Fruit fly (Drosophila melanogaster) whole organism, embryonic: Measurements from ENCODE around the gene mRpS18B.

Experiments
- Atf3 ChIP-seq: fragments of 200-800 bp; sonication (Bioruptor generic); optimal IDR thresholded peaks from 3 replicates; lab custom pipeline; 2016; ENCODE audit warnings: missing biosample characterization, missing genetic modification characterization
- Bteb2 ChIP-seq: fragments of 200-800 bp; sonication (Bioruptor generic); optimal IDR thresholded peaks from 2 replicates; lab custom pipeline; 2016; ENCODE audit warnings: missing biosample characterization, missing genetic modification characterization
- CG1024 ChIP-seq: fragments of 200-800 bp; sonication (Bioruptor generic); IDR thresholded peaks from 2 replicates; pipeline ENCODE4 v1.3.6; 2022; ENCODE audit warnings: missing biosample characterization, missing genetic modification characterization
- CG10321 ChIP-seq: fragments of 200-800 bp; sonication (Bioruptor generic); IDR thresholded peaks from 2 replicates; pipeline ENCODE4 v1.3.6; 2022; ENCODE audit warnings: missing biosample characterization, missing genetic modification characterization
- CG10366 ChIP-seq: fragments of 200-800 bp; sonication (Bioruptor generic); IDR thresholded peaks from 2 replicates; pipeline ENCODE4 v1.3.6; 2022; ENCODE audit warnings: missing biosample characterization, missing genetic modification characterization
- CG11504 ChIP-seq: fragments of 200-800 bp; sonication (Bioruptor generic); optimal IDR thresholded peaks from 3 replicates; lab custom pipeline; 2019; ENCODE audit warnings: missing biosample characterization, mild to moderate bottlenecking, missing genetic modification characterization, moderate library complexity
- CG11696 ChIP-seq: fragments of 200-800 bp; sonication (Bioruptor generic); IDR thresholded peaks from 2 replicates; pipeline ENCODE4 v1.3.6; 2022; ENCODE audit warnings: missing biosample characterization, missing genetic modification characterization
- CG12071 ChIP-seq: fragments of 200-800 bp; sonication (Bioruptor generic); optimal IDR thresholded peaks from 3 replicates; lab custom pipeline; 2018; ENCODE audit warnings: missing biosample characterization, mild to moderate bottlenecking, missing genetic modification characterization
- CG12659 ChIP-seq: fragments of 200-800 bp; sonication (Bioruptor generic); optimal IDR thresholded peaks from 3 replicates; lab custom pipeline; 2017; ENCODE audit warnings: mild to moderate bottlenecking, missing biosample characterization, missing genetic modification reagents, missing genetic modification characterization
- CG13424 ChIP-seq: fragments of 200-800 bp; sonication (Bioruptor generic); optimal IDR thresholded peaks from 2 replicates; lab custom pipeline; 2019; ENCODE audit warnings: missing biosample characterization, mild to moderate bottlenecking, missing genetic modification characterization, moderate library complexity
- CG1529 ChIP-seq: fragments of 200-800 bp; sonication (Bioruptor generic); optimal IDR thresholded peaks from 3 replicates; lab custom pipeline; 2018; ENCODE audit warnings: missing biosample characterization, missing genetic modification characterization
- CG17802 ChIP-seq: fragments of 200-800 bp; sonication (Bioruptor generic); optimal IDR thresholded peaks from 2 replicates; lab custom pipeline; 2018; ENCODE audit warnings: missing biosample characterization, mild to moderate bottlenecking, missing genetic modification characterization, moderate library complexity
- CG17829 ChIP-seq: fragments of 200-800 bp; optimal IDR thresholded peaks from 2 replicates; lab custom pipeline; 2019; ENCODE audit warnings: missing biosample characterization, mild to moderate bottlenecking, missing genetic modification characterization, moderate library complexity
- CG2116 ChIP-seq: fragments of 200-800 bp; sonication (Bioruptor generic); optimal IDR thresholded peaks from 3 replicates; lab custom pipeline; 2018; ENCODE audit warnings: missing biosample characterization, mild to moderate bottlenecking, missing genetic modification characterization
- CG3163 ChIP-seq: fragments of 200-800 bp; sonication (Bioruptor generic); optimal IDR thresholded peaks from 3 replicates; lab custom pipeline; 2016; ENCODE audit warnings: missing biosample characterization, missing genetic modification characterization
- CG3726 ChIP-seq: fragments of 200-800 bp; sonication (Bioruptor generic); IDR thresholded peaks from 3 replicates; pipeline ENCODE4, ENCODE4 v1.3.6; 2022; ENCODE audit warnings: missing biosample characterization, missing genetic modification characterization
- CG5245 ChIP-seq: fragments of 200-800 bp; sonication (Bioruptor generic); optimal IDR thresholded peaks from 3 replicates; lab custom pipeline; 2016; ENCODE audit warnings: missing biosample characterization, missing genetic modification characterization
- CG8089 ChIP-seq: fragments of 200-800 bp; sonication (Bioruptor generic); optimal IDR thresholded peaks from 3 replicates; lab custom pipeline; 2016; ENCODE audit warnings: missing biosample characterization, missing genetic modification characterization
- CG8281 ChIP-seq: fragments of 200-800 bp; sonication (Bioruptor generic); optimal IDR thresholded peaks from 2 replicates; lab custom pipeline; 2018; ENCODE audit warnings: missing biosample characterization, mild to moderate bottlenecking, missing genetic modification characterization, moderate library complexity
- CG8359 ChIP-seq: fragments of 200-800 bp; sonication (Bioruptor generic); optimal IDR thresholded peaks from 2 replicates; lab custom pipeline; 2017; ENCODE audit warnings: missing biosample characterization, mild to moderate bottlenecking, missing genetic modification characterization, borderline replicate concordance
- Eip74EF ChIP-seq, 2 experiments: fragments of 200-800 bp in 1 of 2; fragments of >200 bp in 1 of 2; sonication (Bioruptor generic) in 1 of 2; optimal IDR thresholded peaks; 2 replicates each; lab custom pipeline; 2017 to 2019; ENCODE audit warnings: missing biosample characterization in 2 of 2, missing genetic modification characterization in 2 of 2, mild to moderate bottlenecking in 1 of 2, moderate library complexity in 1 of 2
- HLH4C ChIP-seq: fragments of 200-800 bp; sonication (Bioruptor generic); IDR thresholded peaks from 3 replicates; pipeline ENCODE4 v1.3.6; 2022; ENCODE audit warnings: missing biosample characterization, missing genetic modification characterization; ENCODE audit not compliant: partially characterized antibody
- Lhr ChIP-seq: fragments of 200-800 bp; sonication (Bioruptor generic); optimal IDR thresholded peaks from 3 replicates; lab custom pipeline; 2017; ENCODE audit warnings: mild to moderate bottlenecking, missing biosample characterization, missing genetic modification reagents, missing genetic modification characterization
- Oli ChIP-seq: fragments of 200-800 bp; sonication (Bioruptor generic); optimal IDR thresholded peaks from 2 replicates; lab custom pipeline; 2018; ENCODE audit warnings: missing biosample characterization, mild to moderate bottlenecking, missing genetic modification characterization, moderate library complexity
- PHDP ChIP-seq: fragments of 200-800 bp; sonication (Bioruptor generic); optimal IDR thresholded peaks from 3 replicates; lab custom pipeline; 2018; ENCODE audit warnings: missing biosample characterization, mild to moderate bottlenecking, missing genetic modification characterization, moderate library complexity
- Six4 ChIP-seq: fragments of 200-800 bp; sonication (Bioruptor generic); optimal IDR thresholded peaks from 2 replicates; lab custom pipeline; 2016; ENCODE audit warnings: missing biosample characterization, missing genetic modification characterization
- Trl ChIP-seq, 3 experiments: fragments of >200 bp in 2 of 3; fragments of 200-800 bp in 1 of 3; sonication (Bioruptor generic) in 1 of 3; optimal IDR thresholded peaks; 2 replicates in 1 of 3; 3 replicates in 2 of 3; lab custom pipeline; 2016 to 2017; ENCODE audit warnings: missing biosample characterization in 1 of 3, missing genetic modification characterization in 1 of 3
- Vsx1 ChIP-seq: fragments of 200-800 bp; sonication (Bioruptor generic); optimal IDR thresholded peaks from 2 replicates; lab custom pipeline; 2017; ENCODE audit warnings: missing biosample characterization, mild to moderate bottlenecking, missing genetic modification characterization, missing genetic modification reagents
- bigmax ChIP-seq: fragments of 200-800 bp; sonication (Bioruptor generic); optimal IDR thresholded peaks from 2 replicates; lab custom pipeline; 2018; ENCODE audit warnings: missing biosample characterization, mild to moderate bottlenecking, missing genetic modification characterization
- crc ChIP-seq: fragments of 200-800 bp; sonication (Bioruptor generic); optimal IDR thresholded peaks from 2 replicates; lab custom pipeline; 2016; ENCODE audit warnings: missing biosample characterization, missing genetic modification characterization
- cwo ChIP-seq: fragments of 200-800 bp; sonication (Bioruptor generic); optimal IDR thresholded peaks from 3 replicates; lab custom pipeline; 2017; ENCODE audit warnings: missing biosample characterization, missing genetic modification characterization, mild to moderate bottlenecking, moderate library complexity, missing genetic modification reagents
- dm ChIP-seq: fragments of 200-800 bp; sonication (Bioruptor generic); optimal IDR thresholded peaks from 3 replicates; lab custom pipeline; 2016; ENCODE audit warnings: missing biosample characterization, missing genetic modification characterization
- dmrt99B ChIP-seq: fragments of 200-800 bp; sonication (Bioruptor generic); optimal IDR thresholded peaks from 2 replicates; lab custom pipeline; 2018; ENCODE audit warnings: missing biosample characterization, mild to moderate bottlenecking, missing genetic modification characterization, moderate library complexity
- emc ChIP-seq: fragments of 200-800 bp; sonication (Bioruptor generic); optimal IDR thresholded peaks from 2 replicates; lab custom pipeline; 2016; ENCODE audit warnings: missing biosample characterization, missing genetic modification characterization
- gcm ChIP-seq: fragments of 200-800 bp; sonication (Bioruptor generic); optimal IDR thresholded peaks from 2 replicates; lab custom pipeline; 2019; ENCODE audit warnings: missing biosample characterization, mild to moderate bottlenecking, missing genetic modification characterization, moderate library complexity
- gsb ChIP-seq: fragments of 200-800 bp; sonication (Bioruptor generic); IDR thresholded peaks from 2 replicates; pipeline ENCODE4 v1.3.6; 2022; ENCODE audit warnings: missing biosample characterization, missing genetic modification characterization
- gsb-n ChIP-seq: fragments of 200-800 bp; sonication (Bioruptor generic); optimal IDR thresholded peaks from 3 replicates; lab custom pipeline; 2018; ENCODE audit warnings: missing biosample characterization, mild to moderate bottlenecking, missing genetic modification characterization
- klu ChIP-seq: fragments of 200-800 bp; sonication (Bioruptor generic); IDR thresholded peaks from 2 replicates; pipeline ENCODE4 v1.3.6; 2022; ENCODE audit warnings: missing biosample characterization, missing genetic modification characterization
- nerfin-2 ChIP-seq: fragments of 200-800 bp; sonication (Bioruptor generic); IDR thresholded peaks from 2 replicates; pipeline ENCODE4 v1.3.6; 2022; ENCODE audit warnings: missing biosample characterization, missing genetic modification characterization; ENCODE audit not compliant: partially characterized antibody
- nmo ChIP-seq: fragments of 200-800 bp; sonication (Bioruptor generic); optimal IDR thresholded peaks from 2 replicates; lab custom pipeline; 2018; ENCODE audit warnings: missing biosample characterization, mild to moderate bottlenecking, missing genetic modification characterization, moderate library complexity
- odd ChIP-seq: fragments of 200-800 bp; sonication (Bioruptor generic); optimal IDR thresholded peaks from 2 replicates; lab custom pipeline; 2017; ENCODE audit warnings: missing biosample characterization, mild to moderate bottlenecking, missing genetic modification characterization
- p53 ChIP-seq: fragments of 200-800 bp; sonication (Bioruptor generic); optimal IDR thresholded peaks from 2 replicates; lab custom pipeline; 2016; ENCODE audit warnings: missing biosample characterization, missing genetic modification characterization
- pho ChIP-seq: fragments of 200-800 bp; sonication (Bioruptor generic); optimal IDR thresholded peaks from 2 replicates; lab custom pipeline; 2016; ENCODE audit warnings: missing biosample characterization, missing genetic modification characterization
- slbo ChIP-seq: fragments of 200-800 bp; sonication (Bioruptor generic); IDR thresholded peaks from 2 replicates; pipeline ENCODE4 v1.3.6; 2022; ENCODE audit warnings: missing biosample characterization, missing genetic modification characterization
- sr ChIP-seq: fragments of 200-800 bp; sonication (Bioruptor generic); IDR thresholded peaks from 3 replicates; pipeline ENCODE4 v1.3.6; 2022; ENCODE audit warnings: missing biosample characterization, missing genetic modification characterization
- ssp ChIP-seq: fragments of 200-800 bp; sonication (Bioruptor generic); IDR thresholded peaks from 2 replicates; pipeline ENCODE4 v1.3.6; 2022; ENCODE audit warnings: missing biosample characterization, missing genetic modification characterization
- tgo ChIP-seq: fragments of 200-800 bp; sonication (Bioruptor generic); IDR thresholded peaks from 3 replicates; pipeline ENCODE4 v1.3.6; 2022; ENCODE audit warnings: missing biosample characterization, missing genetic modification characterization
- trem ChIP-seq: fragments of 200-800 bp; optimal IDR thresholded peaks from 3 replicates; lab custom pipeline; 2019; ENCODE audit warnings: missing biosample characterization, mild to moderate bottlenecking, missing genetic modification characterization, moderate library complexity
- tup ChIP-seq: fragments of 200-800 bp; sonication (Bioruptor generic); optimal IDR thresholded peaks from 2 replicates; lab custom pipeline; 2016; ENCODE audit warnings: missing biosample characterization, mild to moderate bottlenecking, missing genetic modification characterization, moderate library complexity
- wdn ChIP-seq: fragments of 200-800 bp; sonication (Bioruptor generic); IDR thresholded peaks from 2 replicates; pipeline ENCODE4 v1.3.6; 2022; ENCODE audit warnings: missing biosample characterization, missing genetic modification characterization
- zf30C ChIP-seq: fragments of 200-800 bp; sonication (Bioruptor generic); optimal IDR thresholded peaks from 3 replicates; lab custom pipeline; 2018; ENCODE audit warnings: missing biosample characterization, mild to moderate bottlenecking, missing genetic modification characterization

mRpS18B gene

DNA sequence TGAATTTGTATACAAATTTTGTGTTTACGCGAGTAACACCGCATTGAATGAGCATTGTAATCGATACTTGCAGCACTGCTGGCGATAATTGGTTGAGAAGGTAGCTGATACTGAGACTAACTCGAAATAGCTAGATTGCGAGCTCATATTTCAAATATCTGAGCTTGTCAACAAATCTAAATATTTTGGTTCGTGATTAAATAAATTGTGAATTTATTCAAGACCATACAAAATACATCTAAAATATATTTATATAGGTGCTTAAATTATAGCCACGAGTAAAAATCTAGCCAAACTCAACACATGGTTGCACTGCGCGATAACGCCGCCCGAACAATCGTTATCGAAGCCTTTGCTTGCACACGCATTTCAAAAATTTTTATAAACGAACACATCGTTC, 3.3 kb downstream of the mRpS18B start, which contains the start of the genes Taf13 and nesd (continued):
- TF ChIP-seq CG11504 (tag; lab: Kevin White, UChicago): peak; percentile 51
- TF ChIP-seq emc (GFP tag; lab: Kevin White, UChicago): no peak
- no peak for TF ChIP-seq gsb (GFP tag; lab: Robert Waterston, UW)
- peak; percentile 24 for TF ChIP-seq pho
- no peak for TF ChIP-seq CG8089 (GFP tag; lab: Kevin White, UChicago)
- peak; percentile 20 for TF ChIP-seq dmrt99B (tag; lab: Kevin White, UChicago)
- TF ChIP-seq CG13424 (tag; lab: Kevin White, UChicago): peak; percentile 66
- peak; percentile 79 for TF ChIP-seq nmo (GFP tag; lab: Kevin White, UChicago)
- no peak for TF ChIP-seq zf30C (GFP tag; lab: Kevin White, UChicago)
- no peak for TF ChIP-seq tgo (GFP tag; lab: Robert Waterston, UW)
- peak; percentile 64 for TF ChIP-seq nerfin-2 (GFP tag; lab: Robert Waterston, UW)
- no peak for TF ChIP-seq sr (GFP tag; lab: Robert Waterston, UW)
- TF ChIP-seq Eip74EF (GFP tag; optimal IDR thresholded peaks at IDR 0.05; lab: Kevin White, UChicago): no peak
- TF ChIP-seq Six4 (GFP tag; lab: Kevin White, UChicago): no peak
- TF ChIP-seq Oli (tag; lab: Kevin White, UChicago): peak; percentile 32
- no peak for TF ChIP-seq Trl (optimal IDR thresholded peaks at IDR 0.05; lab: Kevin White, UChicago)
- peak; percentile 3 for TF ChIP-seq Trl (GFP tag; optimal IDR thresholded peaks at IDR 0.05; lab: Kevin White, UChicago)
- TF ChIP-seq CG8281 (tag; lab: Kevin White, UChicago): no peak
- no peak for TF ChIP-seq wdn (GFP tag; lab: Robert Waterston, UW)
- TF ChIP-seq CG12659 (GFP tag; lab: Kevin White, UChicago): peak; percentile 60
- TF ChIP-seq CG1024 (GFP tag; lab: Robert Waterston, UW): no peak
- no peak for TF ChIP-seq p53 (GFP tag; lab: Kevin White, UChicago)
- TF ChIP-seq dm (GFP tag; lab: Kevin White, UChicago): peak; percentile 36
- TF ChIP-seq CG3163 (GFP tag; lab: Kevin White, UChicago): no peak
- no peak for TF ChIP-seq odd
- no peak for TF ChIP-seq CG8359 (GFP tag; lab: Kevin White, UChicago)
- TF ChIP-seq gcm (GFP tag; lab: Kevin White, UChicago): no peak
- no peak for TF ChIP-seq Atf3 (GFP tag; lab: Kevin White, UChicago)
- TF ChIP-seq gsb-n (tag; lab: Kevin White, UChicago): no peak
- no peak for TF ChIP-seq CG10366 (GFP tag; lab: Robert Waterston, UW)
- TF ChIP-seq HLH4C: peak; percentile 89
- TF ChIP-seq CG2116: peak; percentile 100
- TF ChIP-seq cwo (GFP tag; lab: Kevin White, UChicago): no peak
- TF ChIP-seq CG17802 (tag; lab: Kevin White, UChicago): no peak
- TF ChIP-seq CG1529: no peak
- no peak for TF ChIP-seq Bteb2
- TF ChIP-seq slbo (GFP tag; lab: Robert Waterston, UW): peak; percentile 46
- no peak for TF ChIP-seq bigmax (GFP tag; lab: Kevin White, UChicago)
- TF ChIP-seq CG11696 (GFP tag; lab: Robert Waterston, UW): no peak
- TF ChIP-seq trem: peak; percentile 74
- 0 out of 2 replicates have a peak, but pooled peaks have one; percentile 26 for TF ChIP-seq ssp (GFP tag; lab: Robert Waterston, UW)
- peak; percentile 55 for TF ChIP-seq Lhr (GFP tag; lab: Kevin White, UChicago)
- no peak for TF ChIP-seq CG3726 (GFP tag; lab: Robert Waterston, UW)
- TF ChIP-seq CG5245 (GFP tag; lab: Kevin White, UChicago): no peak
- no peak for TF ChIP-seq CG12071
- no peak for TF ChIP-seq tup (GFP tag; lab: Kevin White, UChicago)
- no peak for TF ChIP-seq crc (GFP tag; lab: Kevin White, UChicago)
- TF ChIP-seq klu (GFP tag; lab: Robert Waterston, UW): no peak
- TF ChIP-seq CG10321 (GFP tag; lab: Robert Waterston, UW): no peak
- peak; percentile 70 for TF ChIP-seq CG17829
- TF ChIP-seq PHDP (tag; lab: Kevin White, UChicago): peak; percentile 51
- no peak for TF ChIP-seq Vsx1 (GFP tag; lab: Kevin White, UChicago)
